Fruit fly (Drosophila melanogaster) whole organism, embryonic: ENCODE data around the gene Atu.
A peak's percentile ranks its signal among the peaks of the same experiment; 100 is the strongest.

Experiments
- B-H1 ChIP-seq: fragments of 200-800 bp; sonication (Bioruptor generic); IDR thresholded peaks from 3 replicates; pipeline ENCODE4 v1.3.6; 2022; ENCODE audit warnings: missing biosample characterization, missing genetic modification characterization
- CG10274 ChIP-seq: fragments of 200-800 bp; sonication (Bioruptor generic); optimal IDR thresholded peaks from 3 replicates; lab custom pipeline; 2017; ENCODE audit warnings: missing biosample characterization, mild to moderate bottlenecking, missing genetic modification characterization
- CG11398 ChIP-seq: fragments of 200-800 bp; sonication (Bioruptor generic); optimal IDR thresholded peaks from 2 replicates; lab custom pipeline; 2016; ENCODE audit warnings: missing biosample characterization, missing genetic modification characterization
- CG12236 ChIP-seq: fragments of 200-800 bp; sonication (Bioruptor generic); optimal IDR thresholded peaks from 2 replicates; lab custom pipeline; 2016; ENCODE audit warnings: missing biosample characterization, missing genetic modification characterization
- CG12659 ChIP-seq: fragments of 200-800 bp; sonication (Bioruptor generic); optimal IDR thresholded peaks from 3 replicates; lab custom pipeline; 2017; ENCODE audit warnings: mild to moderate bottlenecking, missing biosample characterization, missing genetic modification reagents, missing genetic modification characterization
- CG14710 ChIP-seq: fragments of 200-800 bp; sonication (Bioruptor generic); optimal IDR thresholded peaks from 3 replicates; lab custom pipeline; 2019; ENCODE audit warnings: missing biosample characterization, mild to moderate bottlenecking, missing genetic modification characterization, moderate library complexity
- CG14965 ChIP-seq: fragments of 200-800 bp; sonication (Bioruptor generic); optimal IDR thresholded peaks from 2 replicates; lab custom pipeline; 2016; ENCODE audit warnings: missing biosample characterization, missing genetic modification characterization, borderline replicate concordance
- CG1792 ChIP-seq: fragments of 200-800 bp; sonication (Bioruptor generic); optimal IDR thresholded peaks from 2 replicates; lab custom pipeline; 2016; ENCODE audit warnings: missing biosample characterization, missing genetic modification characterization
- CG18262 ChIP-seq: fragments of 200-800 bp; optimal IDR thresholded peaks from 3 replicates; lab custom pipeline; 2019; ENCODE audit warnings: missing biosample characterization, mild to moderate bottlenecking, missing genetic modification characterization, moderate library complexity
- CG2199 ChIP-seq: fragments of 200-800 bp; sonication (Bioruptor generic); IDR thresholded peaks from 3 replicates; pipeline ENCODE4 v1.3.6; 2022; ENCODE audit warnings: missing biosample characterization, missing genetic modification characterization
- CG2889 ChIP-seq: fragments of 200-800 bp; sonication (Bioruptor generic); IDR thresholded peaks from 3 replicates; pipeline ENCODE4 v1.3.6; 2022; ENCODE audit warnings: missing biosample characterization, missing genetic modification characterization
- CG30403 ChIP-seq: fragments of 200-800 bp; sonication (Bioruptor generic); optimal IDR thresholded peaks from 3 replicates; lab custom pipeline; 2016; ENCODE audit warnings: missing biosample characterization, missing genetic modification characterization
- CG31388 ChIP-seq: fragments of 200-800 bp; sonication (Bioruptor generic); optimal IDR thresholded peaks from 2 replicates; lab custom pipeline; 2016; ENCODE audit warnings: missing biosample characterization, missing genetic modification characterization
- CG34376 ChIP-seq: fragments of 200-800 bp; sonication (Bioruptor generic); optimal IDR thresholded peaks from 2 replicates; lab custom pipeline; 2018; ENCODE audit warnings: missing biosample characterization, mild to moderate bottlenecking, missing genetic modification characterization
- CG4854 ChIP-seq: fragments of 200-800 bp; sonication (Bioruptor generic); optimal IDR thresholded peaks from 2 replicates; lab custom pipeline; 2016; ENCODE audit warnings: missing biosample characterization, missing genetic modification characterization, inconsistent platforms
- CG5180 ChIP-seq: fragments of 200-800 bp; sonication (Bioruptor generic); optimal IDR thresholded peaks from 3 replicates; lab custom pipeline; 2017; ENCODE audit warnings: missing biosample characterization, missing genetic modification characterization, mild to moderate bottlenecking, moderate library complexity, missing genetic modification reagents
- CG7745 ChIP-seq: fragments of 200-800 bp; sonication (Bioruptor generic); optimal IDR thresholded peaks from 2 replicates; lab custom pipeline; 2018; ENCODE audit warnings: missing biosample characterization, mild to moderate bottlenecking, missing genetic modification characterization, moderate library complexity
- CG8089 ChIP-seq: fragments of 200-800 bp; sonication (Bioruptor generic); optimal IDR thresholded peaks from 3 replicates; lab custom pipeline; 2016; ENCODE audit warnings: missing biosample characterization, missing genetic modification characterization
- CG8290 ChIP-seq, 3 experiments: fragments of 200-800 bp; sonication (Bioruptor generic); optimal IDR thresholded peaks; 2 replicates each; lab custom pipeline; 2016 to 2019; ENCODE audit warnings: missing biosample characterization in 3 of 3, missing genetic modification characterization in 3 of 3, mild to moderate bottlenecking in 2 of 3, moderate library complexity in 1 of 3
- CG8388 ChIP-seq: fragments of 200-800 bp; sonication (Bioruptor generic); optimal IDR thresholded peaks from 2 replicates; lab custom pipeline; 2019; ENCODE audit warnings: missing biosample characterization, mild to moderate bottlenecking, missing genetic modification characterization, moderate library complexity
- CG9437 ChIP-seq: fragments of 200-800 bp; sonication (Bioruptor generic); optimal IDR thresholded peaks from 2 replicates; lab custom pipeline; 2018; ENCODE audit warnings: missing biosample characterization, mild to moderate bottlenecking, missing genetic modification characterization
- Eip74EF ChIP-seq, 2 experiments: fragments of 200-800 bp in 1 of 2; fragments of >200 bp in 1 of 2; sonication (Bioruptor generic) in 1 of 2; optimal IDR thresholded peaks; 2 replicates each; lab custom pipeline; 2017 to 2019; ENCODE audit warnings: missing biosample characterization in 2 of 2, missing genetic modification characterization in 2 of 2, mild to moderate bottlenecking in 1 of 2, moderate library complexity in 1 of 2
- HHEX ChIP-seq: fragments of 200-800 bp; sonication (Bioruptor generic); optimal IDR thresholded peaks from 3 replicates; lab custom pipeline; 2017; ENCODE audit warnings: missing biosample characterization, mild to moderate bottlenecking, missing genetic modification characterization, missing genetic modification reagents
- HmgZ ChIP-seq: fragments of 200-800 bp; sonication (Bioruptor generic); optimal IDR thresholded peaks from 2 replicates; lab custom pipeline; 2018; ENCODE audit warnings: missing biosample characterization, mild to moderate bottlenecking, missing genetic modification characterization
- Jarid2 ChIP-seq: fragments of 200-800 bp; sonication (Bioruptor generic); optimal IDR thresholded peaks from 3 replicates; lab custom pipeline; 2017; ENCODE audit warnings: mild to moderate bottlenecking, missing biosample characterization, missing genetic modification reagents, missing genetic modification characterization
- aop ChIP-seq: fragments of 200-800 bp; sonication (Bioruptor generic); IDR thresholded peaks from 2 replicates; pipeline ENCODE4 v1.3.6; 2022; ENCODE audit warnings: missing biosample characterization, missing genetic modification characterization
- cg ChIP-seq: fragments of 200-800 bp; sonication (Bioruptor generic); optimal IDR thresholded peaks from 3 replicates; lab custom pipeline; 2019; ENCODE audit warnings: missing biosample characterization, mild to moderate bottlenecking, missing genetic modification characterization, moderate library complexity
- chif ChIP-seq, 2 experiments: fragments of 200-800 bp; sonication (Bioruptor generic); optimal IDR thresholded peaks; 3 replicates each; lab custom pipeline; 2016; ENCODE audit warnings: missing biosample characterization in 2 of 2, missing genetic modification characterization in 2 of 2
- crc ChIP-seq: fragments of 200-800 bp; sonication (Bioruptor generic); optimal IDR thresholded peaks from 2 replicates; lab custom pipeline; 2016; ENCODE audit warnings: missing biosample characterization, missing genetic modification characterization
- dmrt11E ChIP-seq: fragments of 200-800 bp; sonication (Bioruptor generic); optimal IDR thresholded peaks from 3 replicates; lab custom pipeline; 2018; ENCODE audit warnings: missing biosample characterization, mild to moderate bottlenecking, missing genetic modification characterization, moderate library complexity
- dpn ChIP-seq, 2 experiments: fragments of 200-800 bp; sonication (Bioruptor generic); optimal IDR thresholded peaks; 3 replicates each; lab custom pipeline; 2016; ENCODE audit warnings: missing biosample characterization in 2 of 2, missing genetic modification characterization in 2 of 2
- ems ChIP-seq: fragments of 200-800 bp; sonication (Bioruptor generic); optimal IDR thresholded peaks from 3 replicates; lab custom pipeline; 2016; ENCODE audit warnings: missing biosample characterization, missing genetic modification characterization
- esg ChIP-seq: fragments of 200-800 bp; sonication (Bioruptor generic); conservative IDR thresholded peaks from 2 replicates; pipeline ENCODE4 v1.3.6; 2022; ENCODE audit warnings: missing biosample characterization, missing genetic modification characterization
- fd96Cb ChIP-seq: fragments of 200-800 bp; sonication (Bioruptor generic); optimal IDR thresholded peaks from 2 replicates; lab custom pipeline; 2018; ENCODE audit warnings: missing biosample characterization, mild to moderate bottlenecking, missing genetic modification characterization, moderate library complexity
- gem ChIP-seq: fragments of 200-800 bp; sonication (Bioruptor generic); optimal IDR thresholded peaks from 2 replicates; lab custom pipeline; 2019; ENCODE audit warnings: missing biosample characterization, mild to moderate bottlenecking, missing genetic modification characterization, moderate library complexity
- gsb ChIP-seq: fragments of 200-800 bp; sonication (Bioruptor generic); IDR thresholded peaks from 2 replicates; pipeline ENCODE4 v1.3.6; 2022; ENCODE audit warnings: missing biosample characterization, missing genetic modification characterization
- gsb-n ChIP-seq: fragments of 200-800 bp; sonication (Bioruptor generic); optimal IDR thresholded peaks from 3 replicates; lab custom pipeline; 2018; ENCODE audit warnings: missing biosample characterization, mild to moderate bottlenecking, missing genetic modification characterization
- hkb ChIP-seq, 2 experiments: fragments of 200-800 bp in 1 of 2; fragments of >200 bp in 1 of 2; sonication (Bioruptor generic) in 1 of 2; IDR thresholded peaks in 1 of 2; optimal IDR thresholded peaks in 1 of 2; 2 replicates each; pipeline versions ENCODE4 v1.3.6 to Lab custom; 2017 to 2022; ENCODE audit warnings: missing biosample characterization in 1 of 2, missing genetic modification characterization in 1 of 2
- knrl ChIP-seq: fragments of 200-800 bp; sonication (Bioruptor generic); IDR thresholded peaks from 3 replicates; pipeline ENCODE4 v1.3.6; 2022; ENCODE audit warnings: missing biosample characterization, missing genetic modification characterization; ENCODE audit not compliant: partially characterized antibody
- lov ChIP-seq, 2 experiments: fragments of 200-800 bp in 1 of 2; fragments of >200 bp in 1 of 2; sonication (Bioruptor generic) in 1 of 2; IDR thresholded peaks in 1 of 2; optimal IDR thresholded peaks in 1 of 2; 2 replicates in 1 of 2; 3 replicates in 1 of 2; pipeline versions ENCODE4 v1.3.6 to Lab custom; 2017 to 2022; ENCODE audit warnings: missing biosample characterization in 1 of 2, missing genetic modification characterization in 1 of 2
- mirr ChIP-seq: fragments of 200-800 bp; sonication (Bioruptor generic); optimal IDR thresholded peaks from 3 replicates; lab custom pipeline; 2018; ENCODE audit warnings: missing biosample characterization, mild to moderate bottlenecking, missing genetic modification characterization
- mld ChIP-seq: fragments of 200-800 bp; sonication (Bioruptor generic); IDR thresholded peaks from 3 replicates; pipeline ENCODE4 v1.3.6; 2022; ENCODE audit warnings: missing biosample characterization, missing genetic modification characterization; ENCODE audit not compliant: partially characterized antibody
- nmo ChIP-seq: fragments of 200-800 bp; sonication (Bioruptor generic); optimal IDR thresholded peaks from 2 replicates; lab custom pipeline; 2018; ENCODE audit warnings: missing biosample characterization, mild to moderate bottlenecking, missing genetic modification characterization, moderate library complexity
- phol ChIP-seq: fragments of 200-800 bp; sonication (Bioruptor generic); optimal IDR thresholded peaks from 3 replicates; lab custom pipeline; 2018; ENCODE audit warnings: missing biosample characterization, mild to moderate bottlenecking, missing genetic modification characterization, moderate library complexity
- sens-2 ChIP-seq: fragments of 200-800 bp; sonication (Bioruptor generic); IDR thresholded peaks from 2 replicates; pipeline ENCODE4 v1.3.6; 2022; ENCODE audit warnings: missing biosample characterization, missing genetic modification characterization
- tio ChIP-seq: fragments of 200-800 bp; sonication (Bioruptor generic); optimal IDR thresholded peaks from 2 replicates; lab custom pipeline; 2017; ENCODE audit warnings: missing biosample characterization, missing genetic modification characterization, inconsistent platforms
- unc-4 ChIP-seq: fragments of 200-800 bp; sonication (Bioruptor generic); IDR thresholded peaks from 2 replicates; pipeline ENCODE4 v1.3.6; 2022; ENCODE audit warnings: missing biosample characterization, missing genetic modification characterization; ENCODE audit not compliant: partially characterized antibody

Atu gene

DNA sequence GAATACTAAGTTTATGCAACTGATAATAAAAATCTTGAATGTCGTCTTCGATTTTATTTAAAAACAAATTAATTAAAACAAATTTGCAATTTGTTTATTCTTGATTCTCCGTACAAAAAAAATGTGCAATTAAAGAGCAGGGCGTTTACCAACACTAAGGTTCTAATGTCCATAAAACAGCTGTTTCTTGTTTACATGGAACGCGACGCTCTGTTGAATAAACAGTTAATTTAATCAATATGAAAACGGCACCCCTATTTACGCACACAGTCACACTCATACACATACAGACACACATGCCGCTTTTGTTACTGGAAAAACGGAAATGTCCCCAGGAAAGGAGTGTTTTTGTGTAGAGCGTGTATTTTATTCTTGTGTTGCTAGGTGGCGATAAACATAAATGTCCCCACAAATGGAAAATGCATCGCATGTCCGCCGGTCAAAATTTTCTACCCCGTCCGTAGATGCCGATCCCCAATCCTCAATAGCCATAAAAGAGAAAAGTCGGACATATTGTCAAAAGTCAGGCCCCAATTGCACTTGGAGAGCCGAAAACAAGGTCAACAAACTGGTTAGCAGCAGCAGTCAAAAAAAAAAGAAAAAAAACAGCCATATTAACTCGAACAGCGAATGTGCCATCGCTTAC lies 9.9 kb downstream of the Atu start (continued):
- TF ChIP-seq CG8290 (GFP tag; optimal IDR thresholded peaks at IDR 0.05; lab: Kevin White, UChicago) (peak; percentile 70), CG8290 (tag; optimal IDR thresholded peaks at IDR 0.05; lab: Kevin White, UChicago) (peak; percentile 88 to 91), CG18262 (tag; lab: Kevin White, UChicago) (peak; percentile 64), HHEX (GFP tag; lab: Kevin White, UChicago) (peak; percentile 82), gsb (no peak), CG12236 (GFP tag; lab: Kevin White, UChicago) (peak; percentile 77), esg (no peak), lov (optimal IDR thresholded peaks at IDR 0.05; lab: Kevin White, UChicago) (no peak), lov (GFP tag; IDR thresholded peaks at IDR 0.05; lab: Robert Waterston, UW) (no peak), CG31388 (peak; percentile 40), dpn (GFP tag; optimal IDR thresholded peaks at IDR 0.05; lab: Kevin White, UChicago) (peak; percentile 47 to 72), crc (GFP tag; lab: Kevin White, UChicago) (peak; percentile 50), hkb (optimal IDR thresholded peaks at IDR 0.05; lab: Kevin White, UChicago) (no peak), hkb (GFP tag; IDR thresholded peaks at IDR 0.05; lab: Robert Waterston, UW) (no peak), chif (GFP tag; optimal IDR thresholded peaks at IDR 0.05; lab: Kevin White, UChicago) (peak; percentile 64 to 67), CG14965 (GFP tag; lab: Kevin White, UChicago) (peak; percentile 45), dmrt11E (tag; lab: Kevin White, UChicago) (peak; percentile 64), Jarid2 (peak; percentile 28), CG1792 (peak; percentile 72), CG8089 (peak; percentile 79), CG11398 (GFP tag; lab: Kevin White, UChicago) (peak; percentile 80), cg (GFP tag; lab: Kevin White, UChicago) (peak; percentile 83), sens-2 (no peak), CG7745 (tag; lab: Kevin White, UChicago) (peak; percentile 76), B-H1 (no peak), knrl (GFP tag; lab: Robert Waterston, UW) (no peak), CG8388 (peak; percentile 51), gsb-n (tag; lab: Kevin White, UChicago) (peak; percentile 83), CG9437 (GFP tag; lab: Kevin White, UChicago) (peak; percentile 37), CG4854 (GFP tag; lab: Kevin White, UChicago) (peak; percentile 77), CG5180 (peak; percentile 60), unc-4 (no peak), CG30403 (GFP tag; lab: Kevin White, UChicago) (peak; percentile 42), tio (peak; percentile 26), CG2889 (GFP tag; lab: Robert Waterston, UW) (no peak), mirr (peak; percentile 90), CG14710 (tag; lab: Kevin White, UChicago) (peak; percentile 79), mld (GFP tag; lab: Robert Waterston, UW) (no peak), CG12659 (GFP tag; lab: Kevin White, UChicago) (peak; percentile 70), ems (GFP tag; lab: Kevin White, UChicago) (peak; percentile 33), phol (tag; lab: Kevin White, UChicago) (peak; percentile 57), nmo (GFP tag; lab: Kevin White, UChicago) (peak; percentile 41), fd96Cb (tag; lab: Kevin White, UChicago) (peak; percentile 55), Eip74EF (GFP tag; optimal IDR thresholded peaks at IDR 0.05; lab: Kevin White, UChicago) (peak in 1 of 2 experiments; percentile 34), CG34376 (GFP tag; lab: Kevin White, UChicago) (peak; percentile 86), gem (tag; lab: Kevin White, UChicago) (peak; percentile 78), HmgZ (tag; lab: Kevin White, UChicago) (peak; percentile 89), CG10274 (GFP tag; lab: Kevin White, UChicago) (peak; percentile 11), CG2199 (GFP tag; lab: Robert Waterston, UW) (no peak), aop (GFP tag; lab: Robert Waterston, UW) (no peak)
